Fruit fly (Drosophila melanogaster) whole organism, adult: Measurements from ENCODE around the gene CG31948.

Source experiments
- CG12768 ChIP-seq: fragments of 200-800 bp; sonication (Bioruptor generic); optimal IDR thresholded peaks from 2 replicates; lab custom pipeline; 2017; ENCODE audit warnings: missing biosample characterization, missing genetic modification characterization, mild to moderate bottlenecking, moderate library complexity, missing genetic modification reagents
- CG33017 ChIP-seq: fragments of 200-800 bp; sonication (Bioruptor generic); optimal IDR thresholded peaks from 2 replicates; lab custom pipeline; 2018; ENCODE audit warnings: missing biosample characterization, mild to moderate bottlenecking, missing genetic modification characterization, moderate library complexity
- CG7045 ChIP-seq: fragments of 200-800 bp; sonication (Bioruptor generic); optimal IDR thresholded peaks from 2 replicates; lab custom pipeline; 2017; ENCODE audit warnings: missing biosample characterization, mild to moderate bottlenecking, missing genetic modification characterization
- cnc ChIP-seq, 2 experiments: fragments of >200 bp; optimal IDR thresholded peaks; 2 replicates each; lab custom pipeline; 2017
- kay ChIP-seq: fragments of 200-800 bp; sonication (Bioruptor generic); peaks from one replicate; lab custom pipeline; 2016; ENCODE audit warnings: missing biosample characterization, missing genetic modification characterization, borderline replicate concordance
- ovo ChIP-seq: fragments of 200-800 bp; sonication (Bioruptor generic); optimal IDR thresholded peaks from 2 replicates; lab custom pipeline; 2016; ENCODE audit warnings: missing biosample characterization, missing genetic modification characterization
- pad ChIP-seq: fragments of 200-800 bp; sonication (Bioruptor generic); optimal IDR thresholded peaks from 3 replicates; lab custom pipeline; 2017; ENCODE audit warnings: missing biosample characterization, missing genetic modification characterization, mild to moderate bottlenecking, moderate library complexity, missing genetic modification reagents
- toe ChIP-seq: fragments of 200-800 bp; sonication (Bioruptor generic); optimal IDR thresholded peaks from 2 replicates; lab custom pipeline; 2016; ENCODE audit warnings: missing biosample characterization, missing genetic modification characterization

DNA sequence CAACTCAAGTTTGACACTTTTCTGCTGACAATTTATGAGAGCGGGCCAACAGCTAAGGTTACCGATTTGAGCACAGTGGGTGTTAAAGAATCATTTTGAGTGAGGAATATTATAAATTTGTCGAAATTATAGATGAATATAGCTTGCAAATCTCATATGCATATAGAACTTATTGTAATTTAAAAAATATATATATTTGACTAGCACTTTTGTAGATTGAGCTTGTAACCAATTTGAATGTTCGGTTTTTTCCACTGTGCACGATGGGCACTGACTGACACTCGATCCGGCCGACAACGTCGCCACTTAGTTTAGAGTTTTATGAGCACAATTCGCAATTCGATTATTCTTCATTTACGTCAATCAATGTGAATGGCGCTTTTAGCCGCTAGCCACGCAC, 18.1 kb downstream of the CG31948 start:
- TF ChIP-seq CG33017: no peak
- no peak for TF ChIP-seq CG7045 (GFP tag; lab: Kevin White, UChicago)
- no peak for TF ChIP-seq ovo (GFP tag; lab: Kevin White, UChicago)
- no peak for TF ChIP-seq kay
- no peak for TF ChIP-seq pad
- no peak for TF ChIP-seq CG12768
- TF ChIP-seq cnc (optimal IDR thresholded peaks at IDR 0.05; lab: Kevin White, UChicago): no peak
- no peak for TF ChIP-seq toe
